Worm (Caenorhabditis elegans): ENCODE results near the gene ZK1248.15.

Gene ZK1248.15

ce11 chrII:5790313-5790773 is 48.0 kb downstream of the ZK1248.15 start, which contains the start of gene lect-2:
lect-2 (plus strand) TSS chrII:5790723.
- TF ChIP-seq egl-5 (tag; optimal IDR thresholded peaks at IDR 0.05) (peak; percentile 70), jun-1 (tag; optimal IDR thresholded peaks at IDR 0.05) (no peak), lin-39 (tag; optimal IDR thresholded peaks at IDR 0.05) (peak; percentile 20), snpc-4 (tag; optimal IDR thresholded peaks at IDR 0.05) (no peak), nhr-77 (tag; optimal IDR thresholded peaks at IDR 0.05) (no peak), nfya-1 (tag; optimal IDR thresholded peaks at IDR 0.05; ENCODE audit: insufficient read depth) (no peak), nhr-25 (tag; optimal IDR thresholded peaks at IDR 0.05) (no peak), zag-1 (tag; optimal IDR thresholded peaks at IDR 0.05) (no peak), ceh-28 (tag; optimal IDR thresholded peaks at IDR 0.05) (no peak), sea-2 (GFP tag; optimal IDR thresholded peaks at IDR 0.05) (no peak), elt-1 (tag; optimal IDR thresholded peaks at IDR 0.05) (peak; percentile 39), egl-27 (tag; optimal IDR thresholded peaks at IDR 0.05) (no peak), pqm-1 (tag; optimal IDR thresholded peaks at IDR 0.05) (no peak), ztf-4 (tag; optimal IDR thresholded peaks at IDR 0.05) (no peak), aly-2 (tag; optimal IDR thresholded peaks at IDR 0.05) (no peak), nhr-12 (tag; optimal IDR thresholded peaks at IDR 0.05) (no peak)

ce11 chrII:5788815-5789214 is 49.5 kb downstream of the ZK1248.15 start, which contains the start of gene K05F1.13:
K05F1.13 (plus strand) TSS chrII:5789115.
- TF ChIP-seq nhr-25 (tag; optimal IDR thresholded peaks at IDR 0.05) (no peak), fkh-10 (GFP tag; optimal IDR thresholded peaks at IDR 0.05) (no peak), ceh-28 (tag; optimal IDR thresholded peaks at IDR 0.05) (no peak), lin-39 (tag; optimal IDR thresholded peaks at IDR 0.05) (no peak), pha-4 (tag; optimal IDR thresholded peaks at IDR 0.05) (no peak), mml-1 (tag; optimal IDR thresholded peaks at IDR 0.05) (no peak), ama-1 (optimal IDR thresholded peaks at IDR 0.05) (no peak), unc-62 (GFP tag; optimal IDR thresholded peaks at IDR 0.05) (no peak), nhr-237 (tag; optimal IDR thresholded peaks at IDR 0.05) (no peak), elt-3 (tag; optimal IDR thresholded peaks at IDR 0.05) (no peak), jun-1 (tag; optimal IDR thresholded peaks at IDR 0.05) (no peak), nhr-11 (tag; optimal IDR thresholded peaks at IDR 0.05) (no peak), fos-1 (tag; optimal IDR thresholded peaks at IDR 0.05) (no peak), snpc-4 (tag; optimal IDR thresholded peaks at IDR 0.05) (no peak), zag-1 (tag; optimal IDR thresholded peaks at IDR 0.05) (no peak), ceh-82 (tag; optimal IDR thresholded peaks at IDR 0.05) (no peak), daf-12 (tag; optimal IDR thresholded peaks at IDR 0.05) (no peak)
